Worm (Caenorhabditis elegans): ENCODE data around the gene F18A12.2.

ce11 chrII:3422938-3423337 lies 8.3 kb downstream of the F18A12.2 start:
- TF ChIP-seq sea-1 (GFP tag; conservative IDR thresholded peaks at IDR 0.05), result no peak
- no peak for TF ChIP-seq ama-1 (optimal IDR thresholded peaks at IDR 0.05)
- no peak for TF ChIP-seq tbx-37 (GFP tag; conservative IDR thresholded peaks at IDR 0.05)
- TF ChIP-seq B0310.2 (tag; optimal IDR thresholded peaks at IDR 0.05), result no peak
- TF ChIP-seq ceh-36 (tag; optimal IDR thresholded peaks at IDR 0.05), result no peak
- TF ChIP-seq flt-1 (GFP tag; IDR thresholded peaks at IDR 0.05), result no peak
- no peak for TF ChIP-seq pes-1 (GFP tag; IDR thresholded peaks at IDR 0.05)
- TF ChIP-seq ceh-13 (GFP tag; optimal IDR thresholded peaks at IDR 0.05), result no peak
- TF ChIP-seq hnd-1 (tag; optimal IDR thresholded peaks at IDR 0.05), result no peak
- TF ChIP-seq hmg-4 (GFP tag; optimal IDR thresholded peaks at IDR 0.05), result no peak

Measured in whole organism, early embryonic.